Fruit fly (Drosophila melanogaster): Measurements from ENCODE around the gene CG10097.

dm6 chr3R:12408160-12408559 lies 12.4 kb upstream of the CG10097 start, which contains the start of gene CG5196:
- TF ChIP-seq Bgb (GFP tag; IDR thresholded peaks at IDR 0.05; ENCODE audit: partially characterized antibody), result peak; percentile 84
- no peak for TF ChIP-seq CG13296 (GFP tag; optimal IDR thresholded peaks at IDR 0.05)
- no peak for TF ChIP-seq dimm (GFP tag; IDR thresholded peaks at IDR 0.05)
- TF ChIP-seq gro (GFP tag; optimal IDR thresholded peaks at IDR 0.05), result peak; percentile 32
- TF ChIP-seq zfh1 (GFP tag; IDR thresholded peaks at IDR 0.05), result 0 out of 3 replicates have a peak, but pooled peaks have one; percentile 27
- TF ChIP-seq CG7963 (GFP tag; IDR thresholded peaks at IDR 0.05; ENCODE audit: partially characterized antibody), result peak; percentile 55; the same call in 2 of the 3 replicates
